Worm (Caenorhabditis elegans) whole organism, L4 larva: ENCODE measurements around the gene B0524.6.

Source experiments
- F10B5.3 ChIP-seq: sonication (generic microtip); optimal IDR thresholded peaks from 2 replicates; lab custom pipeline; 2016; ENCODE audit warnings: mild to moderate bottlenecking, missing genetic modification characterization, missing compliant biosample characterization
- F26F4.8 ChIP-seq: fragments of 200-800 bp; sonication (Bioruptor generic); conservative IDR thresholded peaks from 2 replicates; pipeline ENCODE4 v1.3.6; 2022; ENCODE audit warnings: missing genetic modification characterization, missing compliant biosample characterization
- F37D6.2 ChIP-seq: sonication (generic microtip); optimal IDR thresholded peaks from 2 replicates; lab custom pipeline; 2016; ENCODE audit warnings: mild to moderate bottlenecking, missing genetic modification characterization, missing compliant biosample characterization
- T26A8.4 ChIP-seq: fragments of 200-800 bp; sonication (Bioruptor generic); IDR thresholded peaks from 2 replicates; pipeline ENCODE4 v1.3.6; 2022; ENCODE audit warnings: missing genetic modification characterization, missing compliant biosample characterization
- Y105C5A.15 ChIP-seq: fragments of 200-800 bp; sonication (Bioruptor generic); IDR thresholded peaks from 2 replicates; pipeline ENCODE4 v1.3.6; 2022; ENCODE audit warnings: missing genetic modification characterization, missing compliant biosample characterization
- ZK337.2 ChIP-seq: fragments of 200-800 bp; sonication (Bioruptor generic); IDR thresholded peaks from 2 replicates; pipeline ENCODE4 v1.3.6; 2022; ENCODE audit warnings: missing genetic modification reagents, missing genetic modification characterization, missing compliant biosample characterization
- aha-1 ChIP-seq: fragments of 150-350 bp; peaks from one replicate; lab custom pipeline; 2014; ENCODE audit warnings: missing biosample characterization, missing genetic modification characterization
- attf-4 ChIP-seq: sonication (generic microtip); optimal IDR thresholded peaks from 3 replicates; lab custom pipeline; 2017; ENCODE audit warnings: missing biosample characterization, missing genetic modification characterization
- ceh-20 ChIP-seq: fragments of 200-800 bp; sonication (Bioruptor generic); IDR thresholded peaks from 2 replicates; pipeline ENCODE4 v1.3.6; 2022; ENCODE audit warnings: missing genetic modification reagents, missing genetic modification characterization, missing compliant biosample characterization
- ceh-32 ChIP-seq: sonication (generic microtip); optimal IDR thresholded peaks from 2 replicates; lab custom pipeline; 2016; ENCODE audit warnings: mild to moderate bottlenecking, missing genetic modification characterization, missing compliant biosample characterization; ENCODE audit not compliant: poor library complexity
- ceh-44 ChIP-seq: fragments of 200-800 bp; sonication (Bioruptor generic); IDR thresholded peaks from 2 replicates; pipeline ENCODE4 v1.3.6; 2022; ENCODE audit warnings: missing genetic modification reagents, missing genetic modification characterization, missing compliant biosample characterization
- ceh-62 ChIP-seq: sonication (generic microtip); optimal IDR thresholded peaks from 2 replicates; lab custom pipeline; 2017; ENCODE audit warnings: missing biosample characterization, missing genetic modification characterization
- ces-1 ChIP-seq: fragments of 150-350 bp; sonication (generic microtip); optimal IDR thresholded peaks from 4 replicates; lab custom pipeline; 2014; ENCODE audit warnings: missing biosample characterization, missing genetic modification reagents, missing genetic modification characterization
- daf-16 ChIP-seq, 3 experiments: sonication (generic microtip); optimal IDR thresholded peaks; 2 replicates each; lab custom pipeline; 2016 to 2017; ENCODE audit warnings: missing genetic modification characterization in 3 of 3, missing genetic modification reagents in 3 of 3, mild to moderate bottlenecking in 2 of 3, missing compliant biosample characterization in 2 of 3, missing biosample characterization in 1 of 3, moderate library complexity in 1 of 3
- daf-8 ChIP-seq: fragments of 200-800 bp; sonication (Bioruptor generic); IDR thresholded peaks from 2 replicates; pipeline ENCODE4 v1.3.6; 2022; ENCODE audit warnings: missing genetic modification characterization, missing compliant biosample characterization
- dmd-9 ChIP-seq: fragments of 200-800 bp; sonication (Bioruptor generic); IDR thresholded peaks from 2 replicates; pipeline ENCODE4 v1.3.6; 2022; ENCODE audit warnings: missing genetic modification reagents, missing genetic modification characterization, missing compliant biosample characterization
- dpl-1 ChIP-seq: fragments of 150-350 bp; optimal IDR thresholded peaks from 2 replicates; lab custom pipeline; 2014; ENCODE audit warnings: missing biosample characterization, missing genetic modification reagents, missing genetic modification characterization
- duxl-1 ChIP-seq: sonication (generic microtip); optimal IDR thresholded peaks from 2 replicates; lab custom pipeline; 2016; ENCODE audit warnings: mild to moderate bottlenecking, missing genetic modification characterization, moderate library complexity, missing compliant biosample characterization; ENCODE audit not compliant: poor library complexity
- dve-1 ChIP-seq: sonication (generic microtip); optimal IDR thresholded peaks from 2 replicates; lab custom pipeline; 2017; ENCODE audit warnings: antibody characterized with exemption, mild to moderate bottlenecking, missing genetic modification characterization, missing compliant biosample characterization; ENCODE audit not compliant: insufficient read depth
- egl-43 ChIP-seq: fragments of 200-800 bp; sonication (Bioruptor generic); IDR thresholded peaks from 2 replicates; pipeline ENCODE4 v1.3.6; 2022; ENCODE audit warnings: missing genetic modification reagents, missing genetic modification characterization, missing compliant biosample characterization
- fkh-10 ChIP-seq: fragments of 150-350 bp; optimal IDR thresholded peaks from 2 replicates; lab custom pipeline; 2014; ENCODE audit warnings: missing biosample characterization, missing genetic modification reagents, missing genetic modification characterization
- fos-1 ChIP-seq: fragments of 150-350 bp; optimal IDR thresholded peaks from 2 replicates; lab custom pipeline; 2014; ENCODE audit warnings: missing biosample characterization, missing genetic modification characterization
- gei-8 ChIP-seq: fragments of 200-800 bp; sonication (Bioruptor generic); optimal IDR thresholded peaks from 2 replicates; lab custom pipeline; 2018; ENCODE audit warnings: mild to moderate bottlenecking, missing genetic modification characterization, missing compliant biosample characterization
- hif-1 ChIP-seq, 2 experiments: sonication (generic microtip); optimal IDR thresholded peaks; 2 replicates each; lab custom pipeline; 2016 to 2017; ENCODE audit warnings: missing compliant biosample characterization in 2 of 2, missing genetic modification characterization in 2 of 2, missing genetic modification reagents in 2 of 2, missing genotype in 2 of 2, mild to moderate bottlenecking in 1 of 2
- jun-1 ChIP-seq: fragments of 150-350 bp; optimal IDR thresholded peaks from 2 replicates; lab custom pipeline; 2014; ENCODE audit warnings: missing biosample characterization, missing genetic modification reagents, missing genetic modification characterization
- lin-13 ChIP-seq: fragments of 150-350 bp; optimal IDR thresholded peaks from 2 replicates; lab custom pipeline; 2014; ENCODE audit warnings: missing biosample characterization, missing genetic modification reagents, missing genetic modification characterization
- lin-15B ChIP-seq: fragments of 150-350 bp; sonication (generic microtip); optimal IDR thresholded peaks from 3 replicates; lab custom pipeline; 2014; ENCODE audit warnings: missing biosample characterization, missing genetic modification characterization
- lin-29 ChIP-seq: fragments of 200-800 bp; sonication (Bioruptor generic); IDR thresholded peaks from 2 replicates; pipeline ENCODE4 v1.3.6; 2022; ENCODE audit warnings: missing genetic modification reagents, missing genetic modification characterization, missing compliant biosample characterization
- lir-3 ChIP-seq: sonication (generic microtip); optimal IDR thresholded peaks from 2 replicates; lab custom pipeline; 2016; ENCODE audit warnings: mild to moderate bottlenecking, missing genetic modification characterization, missing compliant biosample characterization
- mdl-1 ChIP-seq, 2 experiments: fragments of 150-350 bp in 1 of 2; sonication (generic microtip) in 1 of 2; optimal IDR thresholded peaks; 2 replicates each; lab custom pipeline; 2014 to 2017; ENCODE audit warnings: missing biosample characterization in 2 of 2, missing genetic modification characterization in 2 of 2
- mes-2 ChIP-seq: sonication (generic microtip); optimal IDR thresholded peaks from 2 replicates; lab custom pipeline; 2016; ENCODE audit warnings: missing genotype, mild to moderate bottlenecking, missing genetic modification characterization, missing compliant biosample characterization; ENCODE audit not compliant: poor library complexity, severe bottlenecking
- mxl-2 ChIP-seq: fragments of 200-800 bp; sonication (Bioruptor generic); conservative IDR thresholded peaks from 2 replicates; pipeline ENCODE4 v1.3.6; 2022; ENCODE audit warnings: missing genetic modification reagents, missing genetic modification characterization, missing compliant biosample characterization
- mxl-3 ChIP-seq: fragments of 200-800 bp; sonication (Bioruptor generic); optimal IDR thresholded peaks from 2 replicates; lab custom pipeline; 2018; ENCODE audit warnings: mild to moderate bottlenecking, missing genetic modification characterization, missing compliant biosample characterization
- nhr-102 ChIP-seq: sonication (generic microtip); optimal IDR thresholded peaks from 2 replicates; lab custom pipeline; 2016; ENCODE audit warnings: mild to moderate bottlenecking, missing genetic modification characterization, moderate library complexity, missing compliant biosample characterization
- nhr-237 ChIP-seq: sonication (generic microtip); optimal IDR thresholded peaks from 2 replicates; lab custom pipeline; 2017; ENCODE audit warnings: missing biosample characterization, missing genetic modification characterization
- nhr-28 ChIP-seq: fragments of 150-350 bp; optimal IDR thresholded peaks from 2 replicates; lab custom pipeline; 2014; ENCODE audit warnings: missing biosample characterization, missing genetic modification characterization
- nhr-41 ChIP-seq: fragments of 200-800 bp; sonication (Bioruptor generic); IDR thresholded peaks from 2 replicates; pipeline ENCODE4 v1.3.6; 2022; ENCODE audit warnings: missing genetic modification reagents, missing genetic modification characterization, missing compliant biosample characterization
- nhr-42 ChIP-seq: fragments of 200-800 bp; sonication (Bioruptor generic); IDR thresholded peaks from 2 replicates; pipeline ENCODE4 v1.3.6; 2022; ENCODE audit warnings: missing genetic modification characterization, missing compliant biosample characterization
- nhr-6 ChIP-seq: fragments of 150-350 bp; optimal IDR thresholded peaks from 2 replicates; lab custom pipeline; 2014; ENCODE audit warnings: missing biosample characterization, missing genetic modification characterization
- pha-4 ChIP-seq, 2 experiments: fragments of 150-350 bp in 1 of 2; fragments of 200-800 bp in 1 of 2; sonication (Bioruptor generic) in 1 of 2; IDR thresholded peaks in 1 of 2; optimal IDR thresholded peaks in 1 of 2; 2 replicates each; pipeline versions ENCODE4 v1.3.6 to Lab custom; 2014 to 2022; ENCODE audit warnings: missing genetic modification characterization in 2 of 2, missing genetic modification reagents in 2 of 2, missing biosample characterization in 1 of 2, missing compliant biosample characterization in 1 of 2
- php-3 ChIP-seq: fragments of 200-800 bp; sonication (Bioruptor generic); IDR thresholded peaks from 2 replicates; pipeline ENCODE4 v1.3.6; 2022; ENCODE audit warnings: missing genetic modification reagents, missing genetic modification characterization, missing compliant biosample characterization
- pqm-1 ChIP-seq: sonication (generic microtip); optimal IDR thresholded peaks from 2 replicates; lab custom pipeline; 2017; ENCODE audit warnings: missing biosample characterization, missing genetic modification characterization
- saeg-2 ChIP-seq: fragments of 200-800 bp; sonication (Bioruptor generic); IDR thresholded peaks from 2 replicates; pipeline ENCODE4 v1.3.6; 2022; ENCODE audit warnings: missing genetic modification reagents, missing genetic modification characterization, missing compliant biosample characterization
- set-16 ChIP-seq: fragments of 200-800 bp; sonication (Bioruptor generic); IDR thresholded peaks from 2 replicates; pipeline ENCODE4 v1.3.6; 2022; ENCODE audit warnings: missing genetic modification reagents, missing genetic modification characterization, missing compliant biosample characterization
- spr-1 ChIP-seq: sonication (generic microtip); optimal IDR thresholded peaks from 2 replicates; lab custom pipeline; 2016; ENCODE audit warnings: mild to moderate bottlenecking, missing genetic modification characterization, missing compliant biosample characterization
- tra-1 ChIP-seq: fragments of 200-800 bp; sonication (Bioruptor generic); IDR thresholded peaks from 2 replicates; pipeline ENCODE4 v1.3.6; 2022; ENCODE audit warnings: missing genetic modification reagents, missing genetic modification characterization, missing compliant biosample characterization
- vab-7 ChIP-seq: fragments of 200-800 bp; sonication (Bioruptor generic); IDR thresholded peaks from 2 replicates; pipeline ENCODE4 v1.3.6; 2022; ENCODE audit warnings: missing genetic modification reagents, missing genetic modification characterization, missing compliant biosample characterization
- zfp-3 ChIP-seq: fragments of 200-800 bp; sonication (Bioruptor generic); conservative IDR thresholded peaks from 2 replicates; pipeline ENCODE4 v1.3.6; 2022; ENCODE audit warnings: missing genetic modification reagents, missing genetic modification characterization, missing compliant biosample characterization

Gene B0524.6

DNA sequence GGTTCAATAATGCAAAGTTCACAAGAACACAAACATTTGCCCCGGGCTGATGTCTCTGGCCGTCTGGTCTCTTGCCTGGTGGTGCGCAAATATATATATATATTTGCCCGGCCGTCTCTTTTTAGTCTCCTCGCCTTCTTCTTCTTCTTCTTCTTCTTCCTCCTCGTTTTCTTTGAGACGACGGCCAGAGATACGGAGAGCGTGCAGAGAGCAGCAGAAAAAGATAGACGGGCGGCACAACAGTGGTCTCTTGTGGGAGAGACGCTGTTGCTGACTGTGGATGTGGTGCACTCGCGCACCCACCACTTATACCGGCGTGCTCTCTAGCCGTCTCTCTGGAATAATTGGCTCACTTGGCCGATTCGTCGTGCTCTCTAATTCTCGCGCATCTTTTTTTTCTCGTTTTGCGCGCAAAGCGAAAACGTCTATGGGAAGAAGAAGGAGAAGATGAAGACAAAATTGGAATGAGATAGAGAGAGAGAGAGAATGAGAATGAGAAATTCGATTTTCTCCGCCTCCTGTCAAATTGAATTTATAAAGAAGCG lies 15.8 kb upstream of the B0524.6 start (continued):
- TF ChIP-seq nhr-6 (tag; lab: Kevin White, UChicago), result peak; percentile 65
- TF ChIP-seq aha-1 (tag; lab: Kevin White, UChicago), result peak; percentile 99
- peak; percentile 93 for TF ChIP-seq lin-13
- TF ChIP-seq spr-1 (tag; lab: Kevin White, UChicago), result peak; percentile 74
- no peak for TF ChIP-seq ceh-44 (GFP tag; lab: Robert Waterston, UW)
- TF ChIP-seq ceh-62 (tag; lab: Kevin White, UChicago), result no peak
- peak; percentile 47 for TF ChIP-seq pqm-1 (tag; lab: Kevin White, UChicago)
- no peak for TF ChIP-seq lin-15B (tag; lab: Kevin White, UChicago)
- TF ChIP-seq mxl-2 (GFP tag; lab: Robert Waterston, UW), result 0 out of 2 replicates have a peak, but pooled peaks have one; percentile 35
- peak; percentile 74 for TF ChIP-seq zfp-3 (GFP tag; lab: Robert Waterston, UW)
- TF ChIP-seq pha-4 (GFP tag; IDR thresholded peaks at IDR 0.05; lab: Robert Waterston, UW), result peak; percentile 98
- TF ChIP-seq pha-4 (tag; optimal IDR thresholded peaks at IDR 0.05; lab: Kevin White, UChicago), result peak; percentile 29
- peak; percentile 56; the same call in 1 of the 2 replicates for TF ChIP-seq ZK337.2 (GFP tag; lab: Robert Waterston, UW)
- TF ChIP-seq daf-8 (GFP tag; lab: Robert Waterston, UW), result no peak
- peak; percentile 72 for TF ChIP-seq nhr-41 (GFP tag; lab: Robert Waterston, UW)
- peak; percentile 96 for TF ChIP-seq ces-1 (GFP tag; lab: Kevin White, UChicago)
- TF ChIP-seq T26A8.4, result peak; percentile 89
- peak; percentile 96 for TF ChIP-seq fkh-10
- TF ChIP-seq F26F4.8 (GFP tag; lab: Robert Waterston, UW), result no peak
- peak; percentile 55 for TF ChIP-seq mes-2
- peak; percentile 92 to 93 for TF ChIP-seq mdl-1 (tag; optimal IDR thresholded peaks at IDR 0.05; lab: Kevin White, UChicago)
- peak; percentile 79 for TF ChIP-seq ceh-32 (tag; lab: Kevin White, UChicago)
- peak; percentile 60 for TF ChIP-seq attf-4
- TF ChIP-seq lir-3 (tag; lab: Kevin White, UChicago), result no peak
- no peak for TF ChIP-seq dmd-9
- TF ChIP-seq nhr-237 (tag; lab: Kevin White, UChicago), result no peak
- TF ChIP-seq dve-1 (tag; lab: Kevin White, UChicago), result peak; percentile 94
- TF ChIP-seq tra-1, result peak; percentile 95
- 0 out of 2 replicates have a peak, but pooled peaks have one; percentile 21 for TF ChIP-seq vab-7 (GFP tag; lab: Robert Waterston, UW)
- TF ChIP-seq duxl-1 (tag; lab: Kevin White, UChicago), result peak; percentile 23
- TF ChIP-seq mxl-3, result peak; percentile 89
- peak; percentile 80 to 83 for TF ChIP-seq hif-1 (tag; optimal IDR thresholded peaks at IDR 0.05; lab: Kevin White, UChicago)
- peak; percentile 71 for TF ChIP-seq F10B5.3
- TF ChIP-seq Y105C5A.15 (GFP tag; lab: Robert Waterston, UW), result no peak
- peak; percentile 77 for TF ChIP-seq jun-1 (tag; lab: Kevin White, UChicago)
- TF ChIP-seq egl-43 (GFP tag; lab: Robert Waterston, UW), result peak; percentile 82
- TF ChIP-seq nhr-28 (tag; lab: Kevin White, UChicago), result peak; percentile 88
- peak; percentile 92 for TF ChIP-seq nhr-102 (tag; lab: Kevin White, UChicago)
- TF ChIP-seq lin-29 (GFP tag; lab: Robert Waterston, UW), result peak; percentile 81
- peak; percentile 100 for TF ChIP-seq gei-8 (GFP tag; lab: Kevin White, UChicago)
- TF ChIP-seq nhr-42 (GFP tag; lab: Robert Waterston, UW), result peak; percentile 73; the same call in 1 of the 2 replicates
- peak; percentile 70 to 91 for TF ChIP-seq daf-16 (GFP tag; optimal IDR thresholded peaks at IDR 0.05; lab: Kevin White, UChicago)
- TF ChIP-seq daf-16 (tag; optimal IDR thresholded peaks at IDR 0.05; lab: Kevin White, UChicago), result peak; percentile 83
- TF ChIP-seq set-16 (GFP tag; lab: Robert Waterston, UW), result peak; percentile 95
- TF ChIP-seq dpl-1 (GFP tag; lab: Kevin White, UChicago), result peak; percentile 62
- TF ChIP-seq F37D6.2 (tag; lab: Kevin White, UChicago), result peak; percentile 93
- TF ChIP-seq fos-1 (tag; lab: Kevin White, UChicago), result peak; percentile 81
- TF ChIP-seq saeg-2 (GFP tag; lab: Robert Waterston, UW), result peak; percentile 97
- peak; percentile 93 for TF ChIP-seq ceh-20 (GFP tag; lab: Robert Waterston, UW)
- TF ChIP-seq php-3 (GFP tag; lab: Robert Waterston, UW), result peak; percentile 67
